Fruit fly (Drosophila melanogaster) whole organism, embryonic: Measurements from ENCODE around the gene CG10694.

Experiments
- Abd-B ChIP-seq: fragments of 200-800 bp; sonication (Bioruptor generic); optimal IDR thresholded peaks from 2 replicates; lab custom pipeline; 2018; ENCODE audit warnings: missing biosample characterization, mild to moderate bottlenecking, missing genetic modification characterization, moderate library complexity
- Blimp-1 ChIP-seq: fragments of 200-800 bp; sonication (Bioruptor generic); optimal IDR thresholded peaks from 3 replicates; lab custom pipeline; 2018; ENCODE audit warnings: missing biosample characterization, missing genetic modification characterization, mild to moderate bottlenecking, moderate library complexity, missing genetic modification reagents
- BtbVII ChIP-seq: fragments of 200-800 bp; sonication (Bioruptor generic); optimal IDR thresholded peaks from 3 replicates; lab custom pipeline; 2017; ENCODE audit warnings: missing biosample characterization, mild to moderate bottlenecking, missing genetic modification characterization
- Bteb2 ChIP-seq: fragments of 200-800 bp; sonication (Bioruptor generic); optimal IDR thresholded peaks from 2 replicates; lab custom pipeline; 2016; ENCODE audit warnings: missing biosample characterization, missing genetic modification characterization
- CG10209 ChIP-seq: fragments of 200-800 bp; sonication (Bioruptor generic); optimal IDR thresholded peaks from 3 replicates; lab custom pipeline; 2017; ENCODE audit warnings: missing biosample characterization, mild to moderate bottlenecking, missing genetic modification characterization, missing genetic modification reagents
- CG10267 ChIP-seq: fragments of 200-800 bp; sonication (Bioruptor generic); optimal IDR thresholded peaks from 2 replicates; lab custom pipeline; 2018; ENCODE audit warnings: missing biosample characterization, mild to moderate bottlenecking, missing genetic modification characterization, moderate library complexity
- CG11456 ChIP-seq: fragments of 200-800 bp; sonication (Bioruptor generic); IDR thresholded peaks from 3 replicates; pipeline ENCODE4 v1.3.6; 2022; ENCODE audit warnings: missing biosample characterization, missing genetic modification characterization
- CG12071 ChIP-seq: fragments of 200-800 bp; sonication (Bioruptor generic); optimal IDR thresholded peaks from 3 replicates; lab custom pipeline; 2018; ENCODE audit warnings: missing biosample characterization, mild to moderate bottlenecking, missing genetic modification characterization
- CG12299 ChIP-seq: fragments of 200-800 bp; sonication (Bioruptor generic); optimal IDR thresholded peaks from 2 replicates; lab custom pipeline; 2018; ENCODE audit warnings: missing biosample characterization, mild to moderate bottlenecking, missing genetic modification characterization
- CG12744 ChIP-seq: fragments of 200-800 bp; sonication (Bioruptor generic); optimal IDR thresholded peaks from 2 replicates; lab custom pipeline; 2016; ENCODE audit warnings: missing biosample characterization, missing genetic modification characterization
- CG1647 ChIP-seq: fragments of 200-800 bp; sonication (Bioruptor generic); optimal IDR thresholded peaks from 3 replicates; lab custom pipeline; 2016; ENCODE audit warnings: missing biosample characterization, missing genetic modification characterization
- CG18599 ChIP-seq: fragments of 200-800 bp; sonication (Bioruptor generic); optimal IDR thresholded peaks from 3 replicates; lab custom pipeline; 2017; ENCODE audit warnings: missing biosample characterization, missing genetic modification characterization, mild to moderate bottlenecking, moderate library complexity, missing genetic modification reagents
- CG2116 ChIP-seq: fragments of 200-800 bp; sonication (Bioruptor generic); optimal IDR thresholded peaks from 3 replicates; lab custom pipeline; 2018; ENCODE audit warnings: missing biosample characterization, mild to moderate bottlenecking, missing genetic modification characterization
- CG32772 ChIP-seq: fragments of 200-800 bp; sonication (Bioruptor generic); IDR thresholded peaks from 2 replicates; pipeline ENCODE4 v1.3.6; 2022; ENCODE audit warnings: missing biosample characterization, missing genetic modification characterization
- CG3838 ChIP-seq: fragments of 200-800 bp; sonication (Bioruptor generic); optimal IDR thresholded peaks from 3 replicates; lab custom pipeline; 2016; ENCODE audit warnings: missing biosample characterization, missing genetic modification characterization
- CG7271 ChIP-seq: fragments of 200-800 bp; sonication (Bioruptor generic); optimal IDR thresholded peaks from 2 replicates; lab custom pipeline; 2018; ENCODE audit warnings: missing biosample characterization, mild to moderate bottlenecking, missing genetic modification characterization, moderate library complexity
- CG8089 ChIP-seq: fragments of 200-800 bp; sonication (Bioruptor generic); optimal IDR thresholded peaks from 3 replicates; lab custom pipeline; 2016; ENCODE audit warnings: missing biosample characterization, missing genetic modification characterization
- CG8281 ChIP-seq: fragments of 200-800 bp; sonication (Bioruptor generic); optimal IDR thresholded peaks from 2 replicates; lab custom pipeline; 2018; ENCODE audit warnings: missing biosample characterization, mild to moderate bottlenecking, missing genetic modification characterization, moderate library complexity
- CG8924 ChIP-seq: fragments of 200-800 bp; optimal IDR thresholded peaks from 3 replicates; lab custom pipeline; 2019; ENCODE audit warnings: missing biosample characterization, mild to moderate bottlenecking, missing genetic modification characterization, moderate library complexity
- CoRest ChIP-seq: fragments of 200-800 bp; sonication (Bioruptor generic); optimal IDR thresholded peaks from 3 replicates; lab custom pipeline; 2018; ENCODE audit warnings: missing biosample characterization, mild to moderate bottlenecking, missing genetic modification characterization, moderate library complexity
- D19A ChIP-seq: fragments of 200-800 bp; optimal IDR thresholded peaks from 3 replicates; lab custom pipeline; 2019; ENCODE audit warnings: missing biosample characterization, mild to moderate bottlenecking, missing genetic modification characterization, moderate library complexity
- Dfd ChIP-seq, 2 experiments: fragments of >200 bp; optimal IDR thresholded peaks; 2 replicates each; lab custom pipeline; 2017; ENCODE audit warnings: missing biosample characterization in 2 of 2, missing genetic modification characterization in 2 of 2
- Doc2 ChIP-seq: fragments of 200-800 bp; sonication (Bioruptor generic); IDR thresholded peaks from 2 replicates; pipeline ENCODE4 v1.3.6; 2022; ENCODE audit warnings: missing biosample characterization, missing genetic modification characterization
- Dp ChIP-seq: fragments of 200-800 bp; sonication (Bioruptor generic); optimal IDR thresholded peaks from 2 replicates; lab custom pipeline; 2018; ENCODE audit warnings: missing biosample characterization, mild to moderate bottlenecking, missing genetic modification characterization, moderate library complexity
- Eip74EF ChIP-seq, 2 experiments: fragments of 200-800 bp in 1 of 2; fragments of >200 bp in 1 of 2; sonication (Bioruptor generic) in 1 of 2; optimal IDR thresholded peaks; 2 replicates each; lab custom pipeline; 2017 to 2019; ENCODE audit warnings: missing biosample characterization in 2 of 2, missing genetic modification characterization in 2 of 2, mild to moderate bottlenecking in 1 of 2, moderate library complexity in 1 of 2
- Lim3 ChIP-seq: fragments of 200-800 bp; sonication (Bioruptor generic); IDR thresholded peaks from 2 replicates; pipeline ENCODE4 v1.3.6; 2022; ENCODE audit warnings: missing biosample characterization, missing genetic modification characterization
- Mad ChIP-seq: fragments of 200-800 bp; sonication (Bioruptor generic); optimal IDR thresholded peaks from 2 replicates; lab custom pipeline; 2016; ENCODE audit warnings: missing biosample characterization, missing genetic modification characterization
- Mes4 ChIP-seq: fragments of 200-800 bp; sonication (Bioruptor generic); optimal IDR thresholded peaks from 2 replicates; lab custom pipeline; 2016; ENCODE audit warnings: missing biosample characterization, missing genetic modification characterization
- Rfx ChIP-seq: fragments of 200-800 bp; sonication (Bioruptor generic); IDR thresholded peaks from 2 replicates; pipeline ENCODE4 v1.3.6; 2022; ENCODE audit warnings: missing biosample characterization, missing genetic modification characterization
- Usf ChIP-seq: fragments of 200-800 bp; sonication (Bioruptor generic); optimal IDR thresholded peaks from 2 replicates; lab custom pipeline; 2017; ENCODE audit warnings: missing genotype, missing biosample characterization, missing genetic modification characterization
- YL-1 ChIP-seq: fragments of 200-800 bp; sonication (Bioruptor generic); optimal IDR thresholded peaks from 3 replicates; lab custom pipeline; 2017; ENCODE audit warnings: missing biosample characterization, mild to moderate bottlenecking, missing genetic modification characterization
- amos ChIP-seq: fragments of 200-800 bp; sonication (Bioruptor generic); IDR thresholded peaks from 2 replicates; pipeline ENCODE4 v1.3.6; 2022; ENCODE audit warnings: missing biosample characterization, missing genetic modification characterization; ENCODE audit not compliant: partially characterized antibody
- ase ChIP-seq: fragments of 200-800 bp; sonication (Bioruptor generic); IDR thresholded peaks from 3 replicates; pipeline ENCODE4 v1.3.6; 2022; ENCODE audit warnings: missing biosample characterization, missing genetic modification characterization
- bowl ChIP-seq: fragments of 200-800 bp; sonication (Bioruptor generic); IDR thresholded peaks from 2 replicates; pipeline ENCODE4 v1.3.6; 2022; ENCODE audit warnings: missing biosample characterization, missing genetic modification characterization
- caup ChIP-seq: fragments of 200-800 bp; sonication (Bioruptor generic); optimal IDR thresholded peaks from 3 replicates; lab custom pipeline; 2017; ENCODE audit warnings: missing biosample characterization, mild to moderate bottlenecking, missing genetic modification characterization, moderate library complexity; ENCODE audit not compliant: severe bottlenecking
- chinmo ChIP-seq: fragments of 200-800 bp; sonication (Bioruptor generic); IDR thresholded peaks from 4 replicates; pipeline ENCODE4 v1.3.6; 2022; ENCODE audit warnings: missing biosample characterization, missing genetic modification characterization; ENCODE audit not compliant: partially characterized antibody
- chm ChIP-seq: fragments of 200-800 bp; sonication (Bioruptor generic); IDR thresholded peaks from 2 replicates; pipeline ENCODE4 v1.3.6; 2022; ENCODE audit warnings: missing biosample characterization, missing genetic modification characterization
- da ChIP-seq: fragments of 200-800 bp; sonication (Bioruptor generic); optimal IDR thresholded peaks from 2 replicates; lab custom pipeline; 2016; ENCODE audit warnings: missing biosample characterization, missing genetic modification characterization
- fd96Cb ChIP-seq: fragments of 200-800 bp; sonication (Bioruptor generic); optimal IDR thresholded peaks from 2 replicates; lab custom pipeline; 2018; ENCODE audit warnings: missing biosample characterization, mild to moderate bottlenecking, missing genetic modification characterization, moderate library complexity
- fru ChIP-seq: fragments of >200 bp; optimal IDR thresholded peaks from 2 replicates; lab custom pipeline; 2017
- hb ChIP-seq: fragments of 200-800 bp; sonication (Bioruptor generic); IDR thresholded peaks from 3 replicates; pipeline ENCODE4 v1.3.6; 2022; ENCODE audit warnings: missing biosample characterization, missing genetic modification characterization; ENCODE audit not compliant: partially characterized antibody
- her ChIP-seq: fragments of 200-800 bp; sonication (Bioruptor generic); optimal IDR thresholded peaks from 2 replicates; lab custom pipeline; 2016; ENCODE audit warnings: missing biosample characterization, missing genetic modification characterization
- jing ChIP-seq: fragments of 200-800 bp; sonication (Bioruptor generic); optimal IDR thresholded peaks from 2 replicates; lab custom pipeline; 2018; ENCODE audit warnings: missing biosample characterization, mild to moderate bottlenecking, missing genetic modification characterization
- lbe ChIP-seq: fragments of 200-800 bp; sonication (Bioruptor generic); optimal IDR thresholded peaks from 2 replicates; lab custom pipeline; 2016; ENCODE audit warnings: missing biosample characterization, mild to moderate bottlenecking, missing genetic modification characterization
- mam ChIP-seq: fragments of 200-800 bp; sonication (Bioruptor generic); optimal IDR thresholded peaks from 3 replicates; lab custom pipeline; 2016; ENCODE audit warnings: missing biosample characterization, missing genetic modification characterization
- pum ChIP-seq: fragments of 200-800 bp; sonication (Bioruptor generic); optimal IDR thresholded peaks from 2 replicates; lab custom pipeline; 2016; ENCODE audit warnings: missing biosample characterization, missing genetic modification characterization
- slou ChIP-seq: fragments of 200-800 bp; sonication (Bioruptor generic); optimal IDR thresholded peaks from 3 replicates; lab custom pipeline; 2016; ENCODE audit warnings: missing biosample characterization, missing genetic modification characterization
- sqz ChIP-seq: fragments of 200-800 bp; sonication (Bioruptor generic); optimal IDR thresholded peaks from 3 replicates; lab custom pipeline; 2018; ENCODE audit warnings: missing biosample characterization, mild to moderate bottlenecking, missing genetic modification characterization
- tgo ChIP-seq: fragments of 200-800 bp; sonication (Bioruptor generic); IDR thresholded peaks from 3 replicates; pipeline ENCODE4 v1.3.6; 2022; ENCODE audit warnings: missing biosample characterization, missing genetic modification characterization
- tll ChIP-seq, 2 experiments: fragments of 200-800 bp in 1 of 2; fragments of >200 bp in 1 of 2; sonication (Bioruptor generic) in 1 of 2; optimal IDR thresholded peaks; 2 replicates each; lab custom pipeline; 2017 to 2019; ENCODE audit warnings: missing biosample characterization in 2 of 2, missing genetic modification characterization in 2 of 2, mild to moderate bottlenecking in 1 of 2, moderate library complexity in 1 of 2

Gene CG10694

DNA sequence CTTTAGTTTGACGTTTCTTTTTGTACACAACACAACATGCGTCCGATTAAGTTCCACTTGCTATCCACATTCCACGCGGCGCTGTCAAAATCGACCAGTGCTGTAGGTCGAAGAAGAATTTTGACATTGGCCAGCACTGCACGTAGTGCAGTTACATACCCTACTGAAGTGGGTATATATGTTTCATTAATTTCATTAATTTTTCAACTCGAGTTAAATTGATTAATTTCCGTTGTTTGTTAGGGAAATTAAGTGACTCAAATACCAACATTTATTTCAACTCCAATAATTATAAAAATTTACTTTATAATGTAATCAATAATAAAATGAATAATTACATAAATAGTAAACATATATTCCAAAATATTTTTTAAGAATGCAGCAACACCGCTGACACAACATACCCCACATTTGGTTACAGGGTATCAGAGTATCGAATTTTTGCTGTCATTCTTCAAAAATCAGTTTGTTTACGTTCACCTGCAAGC lies 1.8 kb downstream of the CG10694 start, which contains the start of the genes eIF4EHP and CG18428 (continued):
- TF ChIP-seq Lim3 (GFP tag; lab: Robert Waterston, UW) (0 out of 2 replicates have a peak, but pooled peaks have one; percentile 95), amos (GFP tag; lab: Robert Waterston, UW) (no peak), CG1647 (GFP tag; lab: Kevin White, UChicago) (peak; percentile 87), tgo (GFP tag; lab: Robert Waterston, UW) (no peak), D19A (tag; lab: Kevin White, UChicago) (peak; percentile 99), CG12299 (peak; percentile 99), fru (lab: Kevin White, UChicago) (no peak), Abd-B (GFP tag; lab: Kevin White, UChicago) (peak; percentile 99), chinmo (GFP tag; lab: Robert Waterston, UW) (no peak), CG10209 (GFP tag; lab: Kevin White, UChicago) (peak; percentile 99), ase (GFP tag; lab: Robert Waterston, UW) (no peak; the same call in 1 of the 3 replicates), Doc2 (GFP tag; lab: Robert Waterston, UW) (no peak), CG12744 (GFP tag; lab: Kevin White, UChicago) (peak; percentile 84), Rfx (no peak), fd96Cb (tag; lab: Kevin White, UChicago) (peak; percentile 99), mam (GFP tag; lab: Kevin White, UChicago) (peak; percentile 94), chm (GFP tag; lab: Robert Waterston, UW) (peak; percentile 97; the same call in 1 of the 2 replicates), da (GFP tag; lab: Kevin White, UChicago) (peak; percentile 27), sqz (GFP tag; lab: Kevin White, UChicago) (peak; percentile 99), Eip74EF (GFP tag; optimal IDR thresholded peaks at IDR 0.05; lab: Kevin White, UChicago) (peak in 1 of 2 experiments; percentile 99), CG2116 (peak; percentile 89), CG18599 (GFP tag; lab: Kevin White, UChicago) (peak; percentile 100), Mes4 (GFP tag; lab: Kevin White, UChicago) (peak; percentile 62), pum (peak; percentile 85), CG10267 (tag; lab: Kevin White, UChicago) (peak; percentile 100), jing (GFP tag; lab: Kevin White, UChicago) (peak; percentile 96), slou (GFP tag; lab: Kevin White, UChicago) (peak; percentile 97), hb (GFP tag; lab: Robert Waterston, UW) (no peak), her (GFP tag; lab: Kevin White, UChicago) (peak; percentile 75), CG3838 (GFP tag; lab: Kevin White, UChicago) (peak; percentile 93), CG8924 (tag; lab: Kevin White, UChicago) (peak; percentile 100), CoRest (tag; lab: Kevin White, UChicago) (peak; percentile 100), bowl (GFP tag; lab: Robert Waterston, UW) (no peak; the same call in 1 of the 2 replicates), Dp (GFP tag; lab: Kevin White, UChicago) (peak; percentile 54), caup (GFP tag; lab: Kevin White, UChicago) (peak; percentile 99), CG12071 (peak; percentile 96), Blimp-1 (GFP tag; lab: Kevin White, UChicago) (peak; percentile 98), BtbVII (GFP tag; lab: Kevin White, UChicago) (peak; percentile 99), lbe (GFP tag; lab: Kevin White, UChicago) (peak; percentile 97), YL-1 (peak; percentile 99), Bteb2 (GFP tag; lab: Kevin White, UChicago) (peak; percentile 90), Mad (GFP tag; lab: Kevin White, UChicago) (peak; percentile 84), Usf (peak; percentile 99), tll (GFP tag; optimal IDR thresholded peaks at IDR 0.05; lab: Kevin White, UChicago) (peak in 1 of 2 experiments; percentile 55), CG8089 (GFP tag; lab: Kevin White, UChicago) (peak; percentile 65), CG32772 (GFP tag; lab: Robert Waterston, UW) (no peak), Dfd (GFP tag; optimal IDR thresholded peaks at IDR 0.05; lab: Kevin White, UChicago) (no peak), CG11456 (GFP tag; lab: Robert Waterston, UW) (peak; percentile 98), CG8281 (tag; lab: Kevin White, UChicago) (peak; percentile 94), CG7271 (tag; lab: Kevin White, UChicago) (peak; percentile 97)
